Worm (Caenorhabditis elegans): ENCODE data around the gene R10H1.1.
A peak's percentile ranks its signal among the peaks of the same experiment; 100 is the strongest.

The R10H1.1 gene

ce11 chrII:7542952-7543351 is 48.7 kb downstream of the R10H1.1 start:
- TF ChIP-seq hmg-1.2 (GFP tag; IDR thresholded peaks at IDR 0.05) (no peak), snpc-3.4 (tag; optimal IDR thresholded peaks at IDR 0.05) (no peak), ceh-91 (GFP tag; IDR thresholded peaks at IDR 0.05) (no peak), dox-1 (GFP tag; IDR thresholded peaks at IDR 0.05) (no peak), ceh-58 (GFP tag; IDR thresholded peaks at IDR 0.05) (no peak), F33H1.4 (GFP tag; IDR thresholded peaks at IDR 0.05) (no peak), lin-35 (GFP tag; optimal IDR thresholded peaks at IDR 0.05) (no peak), zim-3 (tag; optimal IDR thresholded peaks at IDR 0.05) (no peak), atf-7 (tag; optimal IDR thresholded peaks at IDR 0.05) (no peak), lin-26 (GFP tag; IDR thresholded peaks at IDR 0.05) (no peak), aptf-3 (GFP tag; IDR thresholded peaks at IDR 0.05) (no peak), rcor-1 (GFP tag; IDR thresholded peaks at IDR 0.05) (no peak), F23B12.7 (tag; optimal IDR thresholded peaks at IDR 0.05; ENCODE audit: insufficient read depth) (no peak), nfya-1 (tag; optimal IDR thresholded peaks at IDR 0.05; ENCODE audit: borderline replicate concordance, insufficient read depth) (no peak), F37B4.10 (GFP tag; IDR thresholded peaks at IDR 0.05) (no peak), madf-8 (GFP tag; conservative IDR thresholded peaks at IDR 0.05) (no peak), snpc-1.3 (tag; optimal IDR thresholded peaks at IDR 0.05; ENCODE audit: insufficient read depth) (no peak), C06A6.2 (GFP tag; conservative IDR thresholded peaks at IDR 0.05) (no peak)

- TF ChIP-seq tbx-9 (tag; optimal IDR thresholded peaks at IDR 0.05; ENCODE audit: borderline replicate concordance) = no peak
These were observed 49.6 kb downstream of the R10H1.1 start, which contains the start of gene rol-8 for ce11 chrII:7543808-7544207. Gene rol-8, plus strand, starts transcription at chrII:7544108.

- peak; percentile 64; the same call in 1 of the 2 replicates for TF ChIP-seq zfh-2 (GFP tag; conservative IDR thresholded peaks at IDR 0.05)
- TF ChIP-seq B0261.1 (tag; optimal IDR thresholded peaks at IDR 0.05) = no peak
These were observed 50.5 kb downstream of the R10H1.1 start for ce11 chrII:7544782-7545181.

- no peak for TF ChIP-seq let-607 (tag; optimal IDR thresholded peaks at IDR 0.05)
- TF ChIP-seq repo-1 (tag; optimal IDR thresholded peaks at IDR 0.05) = no peak
- no peak for TF ChIP-seq ccch-3 (GFP tag; optimal IDR thresholded peaks at IDR 0.05)
- TF ChIP-seq Y95B8A.8 (GFP tag; IDR thresholded peaks at IDR 0.05) = no peak
- no peak for TF ChIP-seq dpl-1 (GFP tag; optimal IDR thresholded peaks at IDR 0.05)
- TF ChIP-seq tbx-9 (tag; optimal IDR thresholded peaks at IDR 0.05; ENCODE audit: borderline replicate concordance) = no peak
- TF ChIP-seq Y67H2A.10 (GFP tag; conservative IDR thresholded peaks at IDR 0.05) = no peak
- TF ChIP-seq chd-7 (tag; optimal IDR thresholded peaks at IDR 0.05) = no peak
- TF ChIP-seq ets-4 (GFP tag; optimal IDR thresholded peaks at IDR 0.05) = no peak
- no peak for TF ChIP-seq hsf-1 (GFP tag; IDR thresholded peaks at IDR 0.05)
- TF ChIP-seq T07F8.4 (tag; optimal IDR thresholded peaks at IDR 0.05) = no peak
- TF ChIP-seq aptf-2 (GFP tag; conservative IDR thresholded peaks at IDR 0.05) = no peak
- no peak for TF ChIP-seq hlh-12 (tag; optimal IDR thresholded peaks at IDR 0.05)
- TF ChIP-seq aptf-3 (GFP tag; IDR thresholded peaks at IDR 0.05) = no peak
- no peak for TF ChIP-seq nfya-2 (GFP tag; IDR thresholded peaks at IDR 0.05)
- no peak for TF ChIP-seq snpc-4 (GFP tag; optimal IDR thresholded peaks at IDR 0.05)
- TF ChIP-seq snpc-4 (tag; optimal IDR thresholded peaks at IDR 0.05) = no peak
These were observed 51.1 kb downstream of the R10H1.1 start for ce11 chrII:7545364-7545763.
